Fruit fly (Drosophila melanogaster) whole organism, embryonic: ENCODE results near the gene Actn.
A peak's percentile ranks its signal among the peaks of the same experiment; 100 is the strongest.

Experiments used
- BtbVII ChIP-seq: fragments of 200-800 bp; sonication (Bioruptor generic); optimal IDR thresholded peaks from 3 replicates; lab custom pipeline; 2017; ENCODE audit warnings: missing biosample characterization, mild to moderate bottlenecking, missing genetic modification characterization
- CG10366 ChIP-seq: fragments of 200-800 bp; sonication (Bioruptor generic); IDR thresholded peaks from 2 replicates; pipeline ENCODE4 v1.3.6; 2022; ENCODE audit warnings: missing biosample characterization, missing genetic modification characterization
- CG10979 ChIP-seq: fragments of 200-800 bp; sonication (Bioruptor generic); optimal IDR thresholded peaks from 2 replicates; lab custom pipeline; 2018; ENCODE audit warnings: missing biosample characterization, mild to moderate bottlenecking, missing genetic modification characterization, moderate library complexity
- CG13624 ChIP-seq: fragments of 200-800 bp; sonication (Bioruptor generic); optimal IDR thresholded peaks from 2 replicates; lab custom pipeline; 2016; ENCODE audit warnings: missing biosample characterization, missing genetic modification characterization
- CG14014 ChIP-seq: fragments of 200-800 bp; sonication (Bioruptor generic); IDR thresholded peaks from 2 replicates; pipeline ENCODE4 v1.3.6; 2022; ENCODE audit warnings: missing biosample characterization, missing genetic modification characterization
- CG18599 ChIP-seq: fragments of 200-800 bp; sonication (Bioruptor generic); optimal IDR thresholded peaks from 3 replicates; lab custom pipeline; 2017; ENCODE audit warnings: missing biosample characterization, missing genetic modification characterization, mild to moderate bottlenecking, moderate library complexity, missing genetic modification reagents
- CG2120 ChIP-seq: fragments of 200-800 bp; sonication (Bioruptor generic); optimal IDR thresholded peaks from 3 replicates; lab custom pipeline; 2016; ENCODE audit warnings: missing biosample characterization, missing genetic modification characterization
- CG2678 ChIP-seq: fragments of 200-800 bp; sonication (Bioruptor generic); optimal IDR thresholded peaks from 3 replicates; lab custom pipeline; 2019; ENCODE audit warnings: missing biosample characterization, mild to moderate bottlenecking, missing genetic modification characterization, moderate library complexity
- CG2712 ChIP-seq: fragments of 200-800 bp; optimal IDR thresholded peaks from 3 replicates; lab custom pipeline; 2019; ENCODE audit warnings: missing biosample characterization, mild to moderate bottlenecking, missing genetic modification characterization, moderate library complexity
- CG2889 ChIP-seq: fragments of 200-800 bp; sonication (Bioruptor generic); IDR thresholded peaks from 3 replicates; pipeline ENCODE4 v1.3.6; 2022; ENCODE audit warnings: missing biosample characterization, missing genetic modification characterization
- CG30020 ChIP-seq: fragments of 200-800 bp; optimal IDR thresholded peaks from 2 replicates; lab custom pipeline; 2019; ENCODE audit warnings: missing biosample characterization, mild to moderate bottlenecking, missing genetic modification characterization, moderate library complexity
- CG32772 ChIP-seq: fragments of 200-800 bp; sonication (Bioruptor generic); IDR thresholded peaks from 2 replicates; pipeline ENCODE4 v1.3.6; 2022; ENCODE audit warnings: missing biosample characterization, missing genetic modification characterization
- CG33213 ChIP-seq: fragments of 200-800 bp; sonication (Bioruptor generic); optimal IDR thresholded peaks from 3 replicates; lab custom pipeline; 2016; ENCODE audit warnings: missing biosample characterization, missing genetic modification characterization
- CG4820 ChIP-seq: fragments of 200-800 bp; sonication (Bioruptor generic); optimal IDR thresholded peaks from 3 replicates; lab custom pipeline; 2016; ENCODE audit warnings: missing biosample characterization, missing genetic modification characterization
- CG5953 ChIP-seq: fragments of 200-800 bp; sonication (Bioruptor generic); IDR thresholded peaks from 2 replicates; pipeline ENCODE4 v1.3.6; 2022; ENCODE audit warnings: missing biosample characterization, missing genetic modification characterization
- CG6175 ChIP-seq: fragments of 200-800 bp; sonication (Bioruptor generic); IDR thresholded peaks from 3 replicates; pipeline ENCODE4 v1.3.6; 2022; ENCODE audit warnings: missing biosample characterization, missing genetic modification characterization
- CG6689 ChIP-seq: fragments of 200-800 bp; sonication (Bioruptor generic); IDR thresholded peaks from 2 replicates; pipeline ENCODE4 v1.3.6; 2022; ENCODE audit warnings: missing biosample characterization, missing genetic modification characterization
- CG6854 ChIP-seq: fragments of 200-800 bp; sonication (Bioruptor generic); optimal IDR thresholded peaks from 3 replicates; lab custom pipeline; 2017; ENCODE audit warnings: missing biosample characterization, mild to moderate bottlenecking, missing genetic modification characterization
- CG7556 ChIP-seq: fragments of 200-800 bp; sonication (Bioruptor generic); optimal IDR thresholded peaks from 2 replicates; lab custom pipeline; 2017; ENCODE audit warnings: missing biosample characterization, mild to moderate bottlenecking, missing genetic modification characterization
- CG8388 ChIP-seq: fragments of 200-800 bp; sonication (Bioruptor generic); optimal IDR thresholded peaks from 2 replicates; lab custom pipeline; 2019; ENCODE audit warnings: missing biosample characterization, mild to moderate bottlenecking, missing genetic modification characterization, moderate library complexity
- CG9215 ChIP-seq: fragments of 200-800 bp; sonication (Bioruptor generic); IDR thresholded peaks from 2 replicates; pipeline ENCODE4 v1.3.6; 2022; ENCODE audit warnings: missing biosample characterization, missing genetic modification characterization
- CG9437 ChIP-seq: fragments of 200-800 bp; sonication (Bioruptor generic); optimal IDR thresholded peaks from 2 replicates; lab custom pipeline; 2018; ENCODE audit warnings: missing biosample characterization, mild to moderate bottlenecking, missing genetic modification characterization
- Chrac-16 ChIP-seq: fragments of 200-800 bp; sonication (Bioruptor generic); optimal IDR thresholded peaks from 3 replicates; lab custom pipeline; 2016; ENCODE audit warnings: missing biosample characterization, missing genetic modification characterization
- CoRest ChIP-seq: fragments of 200-800 bp; sonication (Bioruptor generic); optimal IDR thresholded peaks from 3 replicates; lab custom pipeline; 2018; ENCODE audit warnings: missing biosample characterization, mild to moderate bottlenecking, missing genetic modification characterization, moderate library complexity
- D ChIP-seq, 2 experiments: fragments of 200-800 bp in 1 of 2; fragments of >200 bp in 1 of 2; sonication (Bioruptor generic) in 1 of 2; optimal IDR thresholded peaks; 2 replicates in 1 of 2; 3 replicates in 1 of 2; lab custom pipeline; 2017; ENCODE audit warnings: mild to moderate bottlenecking in 1 of 2, missing biosample characterization in 1 of 2, missing genetic modification characterization in 1 of 2, missing genetic modification reagents in 1 of 2
- Deaf1 ChIP-seq: fragments of 200-800 bp; optimal IDR thresholded peaks from 3 replicates; lab custom pipeline; 2019; ENCODE audit warnings: missing biosample characterization, mild to moderate bottlenecking, missing genetic modification characterization, moderate library complexity
- Dref ChIP-seq: fragments of 200-800 bp; sonication (Bioruptor generic); IDR thresholded peaks from 2 replicates; pipeline ENCODE4 v1.3.6; 2022; ENCODE audit warnings: missing biosample characterization, missing genetic modification characterization
- Drgx ChIP-seq: fragments of 200-800 bp; sonication (Bioruptor generic); IDR thresholded peaks from 2 replicates; pipeline ENCODE4 v1.3.6; 2022; ENCODE audit warnings: missing biosample characterization, missing genetic modification characterization
- E2f2 ChIP-seq: fragments of 200-800 bp; sonication (Bioruptor generic); IDR thresholded peaks from 2 replicates; pipeline ENCODE4 v1.3.6; 2022; ENCODE audit warnings: missing biosample characterization, missing genetic modification characterization
- Meics ChIP-seq: fragments of 200-800 bp; sonication (Bioruptor generic); optimal IDR thresholded peaks from 2 replicates; lab custom pipeline; 2017; ENCODE audit warnings: missing biosample characterization, mild to moderate bottlenecking, missing genetic modification characterization
- amos ChIP-seq: fragments of 200-800 bp; sonication (Bioruptor generic); IDR thresholded peaks from 2 replicates; pipeline ENCODE4 v1.3.6; 2022; ENCODE audit warnings: missing biosample characterization, missing genetic modification characterization; ENCODE audit not compliant: partially characterized antibody
- chinmo ChIP-seq: fragments of 200-800 bp; sonication (Bioruptor generic); IDR thresholded peaks from 4 replicates; pipeline ENCODE4 v1.3.6; 2022; ENCODE audit warnings: missing biosample characterization, missing genetic modification characterization; ENCODE audit not compliant: partially characterized antibody
- croc ChIP-seq: fragments of 200-800 bp; sonication (Bioruptor generic); conservative IDR thresholded peaks from 3 replicates; pipeline ENCODE4 v1.3.6; 2022; ENCODE audit warnings: missing biosample characterization, missing genetic modification characterization
- dpn ChIP-seq, 2 experiments: fragments of 200-800 bp; sonication (Bioruptor generic); optimal IDR thresholded peaks; 3 replicates each; lab custom pipeline; 2016; ENCODE audit warnings: missing biosample characterization in 2 of 2, missing genetic modification characterization in 2 of 2
- dysf ChIP-seq: fragments of 200-800 bp; sonication (Bioruptor generic); IDR thresholded peaks from 3 replicates; pipeline ENCODE4 v1.3.6; 2022; ENCODE audit warnings: missing biosample characterization, missing genetic modification characterization
- hkb ChIP-seq, 2 experiments: fragments of 200-800 bp in 1 of 2; fragments of >200 bp in 1 of 2; sonication (Bioruptor generic) in 1 of 2; IDR thresholded peaks in 1 of 2; optimal IDR thresholded peaks in 1 of 2; 2 replicates each; pipeline versions ENCODE4 v1.3.6 to Lab custom; 2017 to 2022; ENCODE audit warnings: missing biosample characterization in 1 of 2, missing genetic modification characterization in 1 of 2
- hth ChIP-seq: fragments of >200 bp; optimal IDR thresholded peaks from 2 replicates; lab custom pipeline; 2017; ENCODE audit warnings: inconsistent platforms
- jumu ChIP-seq: fragments of 200-800 bp; sonication (Bioruptor generic); optimal IDR thresholded peaks from 3 replicates; lab custom pipeline; 2016; ENCODE audit warnings: missing biosample characterization, missing genetic modification characterization
- lola ChIP-seq, 3 experiments: fragments of >200 bp in 2 of 3; fragments of 200-800 bp in 1 of 3; sonication (Bioruptor generic) in 1 of 3; optimal IDR thresholded peaks; 2 replicates each; lab custom pipeline; 2017 to 2019; ENCODE audit warnings: missing biosample characterization in 3 of 3, missing genetic modification characterization in 3 of 3, mild to moderate bottlenecking in 1 of 3, moderate library complexity in 1 of 3
- mam ChIP-seq: fragments of 200-800 bp; sonication (Bioruptor generic); optimal IDR thresholded peaks from 3 replicates; lab custom pipeline; 2016; ENCODE audit warnings: missing biosample characterization, missing genetic modification characterization
- nmo ChIP-seq: fragments of 200-800 bp; sonication (Bioruptor generic); optimal IDR thresholded peaks from 2 replicates; lab custom pipeline; 2018; ENCODE audit warnings: missing biosample characterization, mild to moderate bottlenecking, missing genetic modification characterization, moderate library complexity
- prd ChIP-seq, 3 experiments: fragments of >200 bp in 2 of 3; fragments of 200-800 bp in 1 of 3; sonication (Bioruptor generic) in 1 of 3; optimal IDR thresholded peaks in 2 of 3; IDR thresholded peaks in 1 of 3; 2 replicates in 2 of 3; 3 replicates in 1 of 3; pipeline versions ENCODE4 v1.3.6 to Lab custom; 2017 to 2022; ENCODE audit warnings: missing biosample characterization in 1 of 3, missing genetic modification characterization in 1 of 3
- row ChIP-seq: fragments of 200-800 bp; sonication (Bioruptor generic); IDR thresholded peaks from 3 replicates; pipeline ENCODE4 v1.3.6; 2022; ENCODE audit warnings: missing biosample characterization, missing genetic modification characterization
- sens-2 ChIP-seq: fragments of 200-800 bp; sonication (Bioruptor generic); IDR thresholded peaks from 2 replicates; pipeline ENCODE4 v1.3.6; 2022; ENCODE audit warnings: missing biosample characterization, missing genetic modification characterization
- sr ChIP-seq: fragments of 200-800 bp; sonication (Bioruptor generic); IDR thresholded peaks from 3 replicates; pipeline ENCODE4 v1.3.6; 2022; ENCODE audit warnings: missing biosample characterization, missing genetic modification characterization
- unpg ChIP-seq: fragments of 200-800 bp; sonication (Bioruptor generic); optimal IDR thresholded peaks from 3 replicates; lab custom pipeline; 2018; ENCODE audit warnings: missing biosample characterization, mild to moderate bottlenecking, missing genetic modification characterization, moderate library complexity
- zfh1 ChIP-seq: fragments of 200-800 bp; sonication (Bioruptor generic); IDR thresholded peaks from 3 replicates; pipeline ENCODE4 v1.3.6; 2022; ENCODE audit warnings: missing biosample characterization, missing genetic modification characterization

The Actn gene

DNA sequence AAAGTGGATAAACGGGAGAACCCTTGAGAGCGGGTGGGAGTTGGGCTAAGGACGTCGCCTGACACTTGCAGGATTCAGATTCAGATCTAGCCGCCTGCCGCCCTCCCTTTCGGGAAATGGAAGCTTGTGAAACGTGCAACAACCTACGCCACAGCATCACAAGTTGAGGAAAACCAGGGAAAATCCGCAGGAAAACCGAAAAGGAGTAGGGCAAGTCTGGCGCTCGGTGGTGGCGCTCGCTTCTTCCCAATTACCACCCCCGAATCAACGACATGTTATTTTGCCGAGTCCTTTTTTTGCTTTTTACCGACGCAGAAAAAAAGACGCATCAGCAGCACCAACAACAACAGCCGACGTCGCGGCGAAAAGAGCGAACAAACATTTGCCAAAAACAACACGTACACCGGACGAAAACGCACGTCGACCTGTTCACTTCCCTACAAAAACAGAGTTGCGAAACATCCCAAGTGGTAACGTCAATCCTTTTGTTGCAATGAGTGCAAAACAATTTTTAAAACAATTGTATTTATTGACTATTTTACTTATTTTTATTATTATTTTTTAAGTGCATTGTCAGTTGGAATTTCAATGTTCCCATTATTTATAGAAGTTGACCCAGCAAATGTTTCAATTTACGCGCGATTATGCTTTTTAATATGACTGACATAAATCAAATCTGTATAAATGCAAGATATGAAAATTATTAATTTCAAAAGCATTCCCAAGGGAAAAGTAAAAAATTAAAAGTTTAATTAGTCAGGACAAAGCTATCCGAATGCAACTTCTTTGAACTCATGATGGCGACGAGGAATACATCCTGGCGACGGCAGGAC, 30.6 kb downstream of the Actn start (continued):
- peak; percentile 62 for TF ChIP-seq dysf (GFP tag; lab: Robert Waterston, UW)
- TF ChIP-seq CG10366 (GFP tag; lab: Robert Waterston, UW), result peak; percentile 62
- TF ChIP-seq row (GFP tag; lab: Robert Waterston, UW), result peak; percentile 84
- TF ChIP-seq hth (lab: Kevin White, UChicago), result no peak
- TF ChIP-seq CG4820, result peak; percentile 28
- peak; percentile 36 for TF ChIP-seq CG8388 (GFP tag; lab: Kevin White, UChicago)
- peak; percentile 14 for TF ChIP-seq mam (GFP tag; lab: Kevin White, UChicago)
- no peak for TF ChIP-seq CG30020 (tag; lab: Kevin White, UChicago)
- TF ChIP-seq CG5953 (GFP tag; lab: Robert Waterston, UW), result peak; percentile 43; the same call in 1 of the 2 replicates
- peak; percentile 44 for TF ChIP-seq CG2120 (GFP tag; lab: Kevin White, UChicago)
- TF ChIP-seq lola (GFP tag; optimal IDR thresholded peaks at IDR 0.05; lab: Kevin White, UChicago), result peak in 1 of 3 experiments; percentile 12
- TF ChIP-seq CG14014 (GFP tag; lab: Robert Waterston, UW), result peak; percentile 31; the same call in 1 of the 2 replicates
- TF ChIP-seq CG10979 (tag; lab: Kevin White, UChicago), result peak; percentile 43
- TF ChIP-seq CG2678 (tag; lab: Kevin White, UChicago), result peak; percentile 64
- peak; percentile 50 for TF ChIP-seq nmo
- peak; percentile 37 for TF ChIP-seq CG9215 (GFP tag; lab: Robert Waterston, UW)
- TF ChIP-seq Deaf1, result peak; percentile 53
- TF ChIP-seq CG6854, result peak; percentile 35
- peak; percentile 17 for TF ChIP-seq Chrac-16 (GFP tag; lab: Kevin White, UChicago)
- TF ChIP-seq hkb (optimal IDR thresholded peaks at IDR 0.05; lab: Kevin White, UChicago), result no peak
- TF ChIP-seq hkb (GFP tag; IDR thresholded peaks at IDR 0.05; lab: Robert Waterston, UW), result peak; percentile 45; the same call in 1 of the 2 replicates
- peak; percentile 41 for TF ChIP-seq E2f2
- TF ChIP-seq Meics (GFP tag; lab: Kevin White, UChicago), result peak; percentile 69
- TF ChIP-seq BtbVII, result peak; percentile 10
- peak; percentile 48 for TF ChIP-seq unpg (GFP tag; lab: Kevin White, UChicago)
- TF ChIP-seq amos (GFP tag; lab: Robert Waterston, UW), result no peak
- peak; percentile 28; the same call in 2 of the 3 replicates for TF ChIP-seq croc (GFP tag; lab: Robert Waterston, UW)
- no peak for TF ChIP-seq CG33213 (GFP tag; lab: Kevin White, UChicago)
- peak; percentile 53 for TF ChIP-seq CoRest
- no peak for TF ChIP-seq Dref (GFP tag; lab: Robert Waterston, UW)
- no peak for TF ChIP-seq CG13624 (GFP tag; lab: Kevin White, UChicago)
- peak; percentile 62 for TF ChIP-seq CG9437 (GFP tag; lab: Kevin White, UChicago)
- TF ChIP-seq zfh1 (GFP tag; lab: Robert Waterston, UW), result peak; percentile 71
- TF ChIP-seq CG6175 (GFP tag; lab: Robert Waterston, UW), result no peak
- peak; percentile 69 for TF ChIP-seq CG32772
- TF ChIP-seq CG7556 (GFP tag; lab: Kevin White, UChicago), result peak; percentile 69
- 0 out of 2 replicates have a peak, but pooled peaks have one; percentile 28 for TF ChIP-seq sens-2
- peak; percentile 79 for TF ChIP-seq CG6689 (GFP tag; lab: Robert Waterston, UW)
- TF ChIP-seq CG18599 (GFP tag; lab: Kevin White, UChicago), result peak; percentile 62
- 0 out of 3 replicates have a peak, but pooled peaks have one; percentile 2 for TF ChIP-seq sr
- TF ChIP-seq CG2712 (tag; lab: Kevin White, UChicago), result peak; percentile 49
- TF ChIP-seq CG2889 (GFP tag; lab: Robert Waterston, UW), result 0 out of 3 replicates have a peak, but pooled peaks have one; percentile 33
- TF ChIP-seq D (optimal IDR thresholded peaks at IDR 0.05; lab: Kevin White, UChicago), result no peak
- peak; percentile 27 for TF ChIP-seq D (GFP tag; optimal IDR thresholded peaks at IDR 0.05; lab: Kevin White, UChicago)
- TF ChIP-seq jumu (GFP tag; lab: Kevin White, UChicago), result no peak
- 0 out of 4 replicates have a peak, but pooled peaks have one; percentile 14 for TF ChIP-seq chinmo (GFP tag; lab: Robert Waterston, UW)
- TF ChIP-seq prd (optimal IDR thresholded peaks at IDR 0.05; lab: Kevin White, UChicago), result no peak
- peak; percentile 76 for TF ChIP-seq prd (GFP tag; IDR thresholded peaks at IDR 0.05; lab: Robert Waterston, UW)
- peak in 1 of 2 experiments; percentile 60 for TF ChIP-seq dpn (GFP tag; optimal IDR thresholded peaks at IDR 0.05; lab: Kevin White, UChicago)
- peak; percentile 45 for TF ChIP-seq Drgx
